Comparison of ENCODE assay signal across 4 worm cellular contexts in genomic region chrIV:12133776-12134175, ce11.
TF ChIP-seq lines count a peak whose summit lies in the region.

No protein-coding gene starts in this region.

TF ChIP-seq in whole organism, L1 larva, 84 proteins besides CTCF, POLR2A, EP300 and RAD21:
- no peak for TF ChIP-seq unc-62 (GFP tag; optimal IDR thresholded peaks at IDR 0.05; lab: Kevin White, UChicago)
- peak; percentile 27 for TF ChIP-seq blmp-1 (tag; optimal IDR thresholded peaks at IDR 0.05; lab: Kevin White, UChicago)
- peak; percentile 18 for TF ChIP-seq mep-1 (tag; optimal IDR thresholded peaks at IDR 0.05; lab: Kevin White, UChicago)
- peak; percentile 71 for TF ChIP-seq nhr-85 (tag; lab: Kevin White, UChicago)
- TF ChIP-seq sox-4 (tag; optimal IDR thresholded peaks at IDR 0.05; lab: Kevin White, UChicago) = no peak

TF ChIP-seq in whole organism, L2 larva, 48 proteins besides CTCF, POLR2A, EP300 and RAD21:
- peak; percentile 13 for TF ChIP-seq nhr-129 (tag; optimal IDR thresholded peaks at IDR 0.05; lab: Kevin White, UChicago)
- no peak for TF ChIP-seq nhr-21 (tag; optimal IDR thresholded peaks at IDR 0.05; lab: Kevin White, UChicago)

TF ChIP-seq in whole organism, L4 larva, 104 proteins besides CTCF, POLR2A, EP300 and RAD21:
- TF ChIP-seq mes-2 (tag; optimal IDR thresholded peaks at IDR 0.05; lab: Kevin White, UChicago; ENCODE audit: poor library complexity, severe bottlenecking) (peak; percentile 1), dmd-6 (GFP tag; IDR thresholded peaks at IDR 0.05; lab: Robert Waterston, UW) (no peak)

TF ChIP-seq in whole organism, mixed stage, embryonic, 35 proteins besides CTCF, POLR2A, EP300 and RAD21:
- TF ChIP-seq nhr-2 (tag; optimal IDR thresholded peaks at IDR 0.05; lab: Kevin White, UChicago) (peak; percentile 91), lin-32 (GFP tag; optimal IDR thresholded peaks at IDR 0.05; lab: Kevin White, UChicago) (no peak)

Comparison
In these comparisons a context has a peak if more than half of its experiments do, and no peak if none do; other contexts are left out.
1. Of the 29 proteins assayed by ChIP-seq in both whole organism, L4 larva and whole organism, L1 larva: peak only in whole organism, L4 larva: none; only in whole organism, L1 larva: mep-1; in both: none; in neither: 28.